Fruit fly (Drosophila melanogaster) whole organism, embryonic: ENCODE data around the gene Rtc1.

Experiments
- CG10147 ChIP-seq: fragments of 200-800 bp; sonication (Bioruptor generic); optimal IDR thresholded peaks from 2 replicates; lab custom pipeline; 2019; ENCODE audit warnings: missing biosample characterization, mild to moderate bottlenecking, missing genetic modification characterization, moderate library complexity
- CG10267 ChIP-seq: fragments of 200-800 bp; sonication (Bioruptor generic); optimal IDR thresholded peaks from 2 replicates; lab custom pipeline; 2018; ENCODE audit warnings: missing biosample characterization, mild to moderate bottlenecking, missing genetic modification characterization, moderate library complexity
- CG10654 ChIP-seq: fragments of 200-800 bp; sonication (Bioruptor generic); optimal IDR thresholded peaks from 2 replicates; lab custom pipeline; 2016; ENCODE audit warnings: missing biosample characterization, missing genetic modification characterization
- CG11456 ChIP-seq: fragments of 200-800 bp; sonication (Bioruptor generic); IDR thresholded peaks from 3 replicates; pipeline ENCODE4 v1.3.6; 2022; ENCODE audit warnings: missing biosample characterization, missing genetic modification characterization
- CG11723 ChIP-seq: fragments of 200-800 bp; sonication (Bioruptor generic); optimal IDR thresholded peaks from 2 replicates; lab custom pipeline; 2017; ENCODE audit warnings: missing biosample characterization, mild to moderate bottlenecking, missing genetic modification characterization
- CG12299 ChIP-seq: fragments of 200-800 bp; sonication (Bioruptor generic); optimal IDR thresholded peaks from 2 replicates; lab custom pipeline; 2018; ENCODE audit warnings: missing biosample characterization, mild to moderate bottlenecking, missing genetic modification characterization
- CG13296 ChIP-seq: fragments of 200-800 bp; sonication (Bioruptor generic); optimal IDR thresholded peaks from 3 replicates; lab custom pipeline; 2018; ENCODE audit warnings: missing biosample characterization, mild to moderate bottlenecking, missing genetic modification characterization
- CG13775 ChIP-seq: fragments of 200-800 bp; sonication (Bioruptor generic); optimal IDR thresholded peaks from 3 replicates; lab custom pipeline; 2017; ENCODE audit warnings: missing biosample characterization, mild to moderate bottlenecking, missing genetic modification characterization
- CG15514 ChIP-seq: fragments of 200-800 bp; sonication (Bioruptor generic); optimal IDR thresholded peaks from 3 replicates; lab custom pipeline; 2017; ENCODE audit warnings: missing biosample characterization, missing genetic modification characterization, mild to moderate bottlenecking, moderate library complexity, missing genetic modification reagents
- CG16815 ChIP-seq: fragments of 200-800 bp; sonication (Bioruptor generic); optimal IDR thresholded peaks from 3 replicates; lab custom pipeline; 2017; ENCODE audit warnings: missing biosample characterization, mild to moderate bottlenecking, missing genetic modification characterization
- CG17829 ChIP-seq: fragments of 200-800 bp; optimal IDR thresholded peaks from 2 replicates; lab custom pipeline; 2019; ENCODE audit warnings: missing biosample characterization, mild to moderate bottlenecking, missing genetic modification characterization, moderate library complexity
- CG1832 ChIP-seq: fragments of 200-800 bp; sonication (Bioruptor generic); optimal IDR thresholded peaks from 2 replicates; lab custom pipeline; 2017; ENCODE audit warnings: missing biosample characterization, mild to moderate bottlenecking, missing genetic modification characterization, inconsistent platforms
- CG31224 ChIP-seq: fragments of 200-800 bp; sonication (Bioruptor generic); IDR thresholded peaks from 2 replicates; pipeline ENCODE4 v1.3.6; 2022; ENCODE audit warnings: missing biosample characterization, missing genetic modification characterization
- CG31365 ChIP-seq: fragments of 200-800 bp; sonication (Bioruptor generic); optimal IDR thresholded peaks from 2 replicates; lab custom pipeline; 2018; ENCODE audit warnings: missing biosample characterization, mild to moderate bottlenecking, missing genetic modification characterization
- CG32532 ChIP-seq: fragments of 200-800 bp; sonication (Bioruptor generic); IDR thresholded peaks from 2 replicates; pipeline ENCODE4 v1.3.6; 2022; ENCODE audit warnings: missing biosample characterization, missing genetic modification characterization
- CG3847 ChIP-seq: fragments of 200-800 bp; sonication (Bioruptor generic); IDR thresholded peaks from 2 replicates; pipeline ENCODE4 v1.3.6; 2022; ENCODE audit warnings: missing biosample characterization, missing genetic modification characterization
- CG5180 ChIP-seq: fragments of 200-800 bp; sonication (Bioruptor generic); optimal IDR thresholded peaks from 3 replicates; lab custom pipeline; 2017; ENCODE audit warnings: missing biosample characterization, missing genetic modification characterization, mild to moderate bottlenecking, moderate library complexity, missing genetic modification reagents
- CG7357 ChIP-seq: fragments of 200-800 bp; sonication (Bioruptor generic); IDR thresholded peaks from 3 replicates; pipeline ENCODE4 v1.3.6; 2022; ENCODE audit warnings: missing biosample characterization, missing genetic modification characterization
- CG7928 ChIP-seq: fragments of 200-800 bp; sonication (Bioruptor generic); optimal IDR thresholded peaks from 2 replicates; lab custom pipeline; 2017; ENCODE audit warnings: missing biosample characterization, mild to moderate bottlenecking, missing genetic modification characterization
- CG8290 ChIP-seq, 3 experiments: fragments of 200-800 bp; sonication (Bioruptor generic); optimal IDR thresholded peaks; 2 replicates each; lab custom pipeline; 2016 to 2019; ENCODE audit warnings: missing biosample characterization in 3 of 3, missing genetic modification characterization in 3 of 3, mild to moderate bottlenecking in 2 of 3, moderate library complexity in 1 of 3
- CG8765 ChIP-seq: fragments of 200-800 bp; sonication (Bioruptor generic); IDR thresholded peaks from 2 replicates; pipeline ENCODE4 v1.3.6; 2022; ENCODE audit warnings: missing biosample characterization, missing genetic modification characterization
- CHES-1-like ChIP-seq: fragments of 200-800 bp; sonication (Bioruptor generic); optimal IDR thresholded peaks from 2 replicates; lab custom pipeline; 2016; ENCODE audit warnings: missing biosample characterization, missing genetic modification characterization
- Dref ChIP-seq: fragments of 200-800 bp; sonication (Bioruptor generic); IDR thresholded peaks from 2 replicates; pipeline ENCODE4 v1.3.6; 2022; ENCODE audit warnings: missing biosample characterization, missing genetic modification characterization
- ERR ChIP-seq: fragments of 200-800 bp; sonication (Bioruptor generic); optimal IDR thresholded peaks from 2 replicates; lab custom pipeline; 2016; ENCODE audit warnings: missing biosample characterization, missing genetic modification characterization
- Elba2 ChIP-seq: fragments of 200-800 bp; sonication (Bioruptor generic); optimal IDR thresholded peaks from 3 replicates; lab custom pipeline; 2016; ENCODE audit warnings: missing biosample characterization, missing genetic modification characterization
- Fer1 ChIP-seq: fragments of 200-800 bp; sonication (Bioruptor generic); optimal IDR thresholded peaks from 2 replicates; lab custom pipeline; 2017; ENCODE audit warnings: missing biosample characterization, mild to moderate bottlenecking, missing genetic modification characterization
- Gug ChIP-seq: fragments of 200-800 bp; sonication (Bioruptor generic); IDR thresholded peaks from 4 replicates; pipeline ENCODE4 v1.3.6; 2022; ENCODE audit warnings: missing biosample characterization, missing genetic modification characterization
- Hr78 ChIP-seq, 2 experiments: fragments of 200-800 bp in 1 of 2; fragments of >200 bp in 1 of 2; sonication (Bioruptor generic) in 1 of 2; optimal IDR thresholded peaks; 2 replicates each; lab custom pipeline; 2017 to 2019; ENCODE audit warnings: missing biosample characterization in 2 of 2, missing genetic modification characterization in 2 of 2, mild to moderate bottlenecking in 1 of 2, moderate library complexity in 1 of 2
- MTF-1 ChIP-seq: fragments of 200-800 bp; sonication (Bioruptor generic); optimal IDR thresholded peaks from 2 replicates; lab custom pipeline; 2018; ENCODE audit warnings: missing biosample characterization, mild to moderate bottlenecking, missing genetic modification characterization, borderline replicate concordance
- Mes4 ChIP-seq: fragments of 200-800 bp; sonication (Bioruptor generic); optimal IDR thresholded peaks from 2 replicates; lab custom pipeline; 2016; ENCODE audit warnings: missing biosample characterization, missing genetic modification characterization
- Neu2 ChIP-seq: fragments of 200-800 bp; sonication (Bioruptor generic); optimal IDR thresholded peaks from 3 replicates; lab custom pipeline; 2016; ENCODE audit warnings: missing biosample characterization, missing genetic modification characterization, borderline replicate concordance
- Six4 ChIP-seq: fragments of 200-800 bp; sonication (Bioruptor generic); optimal IDR thresholded peaks from 2 replicates; lab custom pipeline; 2016; ENCODE audit warnings: missing biosample characterization, missing genetic modification characterization
- Tbp ChIP-seq: fragments of >200 bp; optimal IDR thresholded peaks from 2 replicates; lab custom pipeline; 2018; ENCODE audit warnings: missing biosample characterization, missing genetic modification characterization
- amos ChIP-seq: fragments of 200-800 bp; sonication (Bioruptor generic); IDR thresholded peaks from 2 replicates; pipeline ENCODE4 v1.3.6; 2022; ENCODE audit warnings: missing biosample characterization, missing genetic modification characterization; ENCODE audit not compliant: partially characterized antibody
- bab2 ChIP-seq: fragments of 200-800 bp; sonication (Bioruptor generic); optimal IDR thresholded peaks from 2 replicates; lab custom pipeline; 2016; ENCODE audit warnings: missing biosample characterization, missing genetic modification characterization
- btn ChIP-seq: fragments of 200-800 bp; sonication (Bioruptor generic); optimal IDR thresholded peaks from 2 replicates; lab custom pipeline; 2016; ENCODE audit warnings: missing biosample characterization, missing genetic modification characterization
- chif ChIP-seq, 2 experiments: fragments of 200-800 bp; sonication (Bioruptor generic); optimal IDR thresholded peaks; 3 replicates each; lab custom pipeline; 2016; ENCODE audit warnings: missing biosample characterization in 2 of 2, missing genetic modification characterization in 2 of 2
- chinmo ChIP-seq: fragments of 200-800 bp; sonication (Bioruptor generic); IDR thresholded peaks from 4 replicates; pipeline ENCODE4 v1.3.6; 2022; ENCODE audit warnings: missing biosample characterization, missing genetic modification characterization; ENCODE audit not compliant: partially characterized antibody
- gsb-n ChIP-seq: fragments of 200-800 bp; sonication (Bioruptor generic); optimal IDR thresholded peaks from 3 replicates; lab custom pipeline; 2018; ENCODE audit warnings: missing biosample characterization, mild to moderate bottlenecking, missing genetic modification characterization
- kni ChIP-seq: fragments of 200-800 bp; sonication (Bioruptor generic); optimal IDR thresholded peaks from 3 replicates; lab custom pipeline; 2017; ENCODE audit warnings: mild to moderate bottlenecking, missing biosample characterization, missing genetic modification reagents, missing genetic modification characterization
- lola ChIP-seq, 3 experiments: fragments of >200 bp in 2 of 3; fragments of 200-800 bp in 1 of 3; sonication (Bioruptor generic) in 1 of 3; optimal IDR thresholded peaks; 2 replicates each; lab custom pipeline; 2017 to 2019; ENCODE audit warnings: missing biosample characterization in 3 of 3, missing genetic modification characterization in 3 of 3, mild to moderate bottlenecking in 1 of 3, moderate library complexity in 1 of 3
- maf-S ChIP-seq: fragments of 200-800 bp; sonication (Bioruptor generic); optimal IDR thresholded peaks from 2 replicates; lab custom pipeline; 2016; ENCODE audit warnings: missing biosample characterization, missing genetic modification characterization
- mirr ChIP-seq: fragments of 200-800 bp; sonication (Bioruptor generic); optimal IDR thresholded peaks from 3 replicates; lab custom pipeline; 2018; ENCODE audit warnings: missing biosample characterization, mild to moderate bottlenecking, missing genetic modification characterization
- nom ChIP-seq: fragments of 200-800 bp; sonication (Bioruptor generic); optimal IDR thresholded peaks from 2 replicates; lab custom pipeline; 2017; ENCODE audit warnings: missing biosample characterization, missing genetic modification characterization, mild to moderate bottlenecking, moderate library complexity, missing genetic modification reagents
- pnt ChIP-seq: fragments of 200-800 bp; sonication (Bioruptor generic); optimal IDR thresholded peaks from 3 replicates; lab custom pipeline; 2016; ENCODE audit warnings: missing biosample characterization, missing genetic modification characterization
- stc ChIP-seq: fragments of 200-800 bp; sonication (Bioruptor generic); IDR thresholded peaks from 2 replicates; pipeline ENCODE4 v1.3.6; 2022; ENCODE audit warnings: missing biosample characterization, missing genetic modification characterization
- sug ChIP-seq: fragments of 200-800 bp; optimal IDR thresholded peaks from 2 replicates; lab custom pipeline; 2019; ENCODE audit warnings: missing biosample characterization, mild to moderate bottlenecking, missing genetic modification characterization, moderate library complexity
- tna ChIP-seq: fragments of 200-800 bp; sonication (Bioruptor generic); IDR thresholded peaks from 2 replicates; pipeline ENCODE4 v1.3.6; 2022; ENCODE audit warnings: missing biosample characterization, missing genetic modification characterization; ENCODE audit not compliant: partially characterized antibody
- wek ChIP-seq: fragments of 200-800 bp; sonication (Bioruptor generic); optimal IDR thresholded peaks from 3 replicates; lab custom pipeline; 2018; ENCODE audit warnings: missing biosample characterization, mild to moderate bottlenecking, missing genetic modification characterization, moderate library complexity

Rtc1 gene

DNA sequence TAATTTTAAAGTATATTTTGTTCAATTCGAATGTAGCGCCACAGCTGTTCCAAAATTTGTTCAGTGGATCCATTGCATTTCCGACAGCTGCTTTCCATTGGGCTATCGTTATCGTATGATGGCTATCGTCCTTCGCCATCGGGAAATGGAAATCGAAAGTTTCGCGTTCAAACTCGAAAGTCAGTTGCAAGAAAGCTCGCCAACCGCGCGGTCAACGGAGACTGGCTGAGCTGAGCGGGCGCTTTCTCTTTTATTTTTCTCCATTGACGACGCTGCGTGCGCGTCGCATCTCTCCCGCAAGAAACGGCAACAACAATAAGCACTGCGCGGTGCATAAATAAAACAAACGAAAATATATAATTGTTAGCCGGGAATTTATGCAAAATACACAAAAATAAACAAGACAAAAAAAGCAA, 26.6 kb downstream of the Rtc1 start, which contains the start of gene inaE (continued):
- TF ChIP-seq kni (GFP tag; lab: Kevin White, UChicago) (no peak), CG32532 (GFP tag; lab: Robert Waterston, UW) (0 out of 2 replicates have a peak, but pooled peaks have one; percentile 14), CG11723 (GFP tag; lab: Kevin White, UChicago) (peak; percentile 6), CG17829 (tag; lab: Kevin White, UChicago) (no peak), CG16815 (no peak), nom (GFP tag; lab: Kevin White, UChicago) (peak; percentile 23), CG10654 (GFP tag; lab: Kevin White, UChicago) (no peak), stc (GFP tag; lab: Robert Waterston, UW) (no peak), CG31224 (GFP tag; lab: Robert Waterston, UW) (no peak), maf-S (GFP tag; lab: Kevin White, UChicago) (no peak), CG7357 (peak; percentile 93), gsb-n (no peak), CG13775 (GFP tag; lab: Kevin White, UChicago) (no peak), Mes4 (GFP tag; lab: Kevin White, UChicago) (no peak), mirr (GFP tag; lab: Kevin White, UChicago) (no peak), CHES-1-like (peak; percentile 20), sug (tag; lab: Kevin White, UChicago) (peak; percentile 3), MTF-1 (GFP tag; lab: Kevin White, UChicago) (no peak), CG10267 (tag; lab: Kevin White, UChicago) (no peak), CG8290 (GFP tag; optimal IDR thresholded peaks at IDR 0.05; lab: Kevin White, UChicago) (no peak), CG8290 (tag; optimal IDR thresholded peaks at IDR 0.05; lab: Kevin White, UChicago) (peak in 1 of 2 experiments; percentile 63), wek (GFP tag; lab: Kevin White, UChicago) (no peak), Dref (GFP tag; lab: Robert Waterston, UW) (peak; percentile 86), ERR (GFP tag; lab: Kevin White, UChicago) (no peak), CG8765 (GFP tag; lab: Robert Waterston, UW) (no peak), lola (GFP tag; optimal IDR thresholded peaks at IDR 0.05; lab: Kevin White, UChicago) (peak in 1 of 3 experiments; percentile 79), chinmo (GFP tag; lab: Robert Waterston, UW) (0 out of 4 replicates have a peak, but pooled peaks have one; percentile 63), Hr78 (GFP tag; optimal IDR thresholded peaks at IDR 0.05; lab: Kevin White, UChicago) (no peak), CG7928 (GFP tag; lab: Kevin White, UChicago) (no peak), CG15514 (GFP tag; lab: Kevin White, UChicago) (peak; percentile 79), CG3847 (GFP tag; lab: Robert Waterston, UW) (0 out of 2 replicates have a peak, but pooled peaks have one; percentile 22), bab2 (GFP tag; lab: Kevin White, UChicago) (no peak), Tbp (GFP tag; lab: Kevin White, UChicago) (no peak), btn (no peak), pnt (no peak), CG10147 (GFP tag; lab: Kevin White, UChicago) (no peak), CG11456 (GFP tag; lab: Robert Waterston, UW) (no peak), Neu2 (GFP tag; lab: Kevin White, UChicago) (no peak), Fer1 (GFP tag; lab: Kevin White, UChicago) (peak; percentile 36), CG1832 (no peak), CG31365 (tag; lab: Kevin White, UChicago) (no peak), CG13296 (GFP tag; lab: Kevin White, UChicago) (no peak), Six4 (GFP tag; lab: Kevin White, UChicago) (no peak), chif (GFP tag; optimal IDR thresholded peaks at IDR 0.05; lab: Kevin White, UChicago) (no peak), CG5180 (GFP tag; lab: Kevin White, UChicago) (peak; percentile 84), CG12299 (no peak), Elba2 (GFP tag; lab: Kevin White, UChicago) (no peak), amos (GFP tag; lab: Robert Waterston, UW) (peak; percentile 45; the same call in 1 of the 2 replicates), tna (peak; percentile 66), Gug (GFP tag; lab: Robert Waterston, UW) (no peak)
